Worm (Caenorhabditis elegans): ENCODE results near the gene Y57E12AL.6.

- no peak for TF ChIP-seq ama-1 (optimal IDR thresholded peaks at IDR 0.05)
- TF ChIP-seq flt-1 (GFP tag; IDR thresholded peaks at IDR 0.05): no peak
- TF ChIP-seq ceh-13 (GFP tag; optimal IDR thresholded peaks at IDR 0.05): no peak
- TF ChIP-seq pes-1 (GFP tag; IDR thresholded peaks at IDR 0.05): no peak; the same call in 1 of the 2 replicates
- TF ChIP-seq ceh-36 (tag; optimal IDR thresholded peaks at IDR 0.05): no peak
- TF ChIP-seq hnd-1 (tag; optimal IDR thresholded peaks at IDR 0.05): no peak
- no peak for TF ChIP-seq scrt-1 (GFP tag; IDR thresholded peaks at IDR 0.05)
- TF ChIP-seq sea-1 (GFP tag; conservative IDR thresholded peaks at IDR 0.05): no peak
- no peak for TF ChIP-seq tra-4 (tag; optimal IDR thresholded peaks at IDR 0.05)
Observed at ce11 chrV:7084612-7085139, 24.4 kb upstream of the Y57E12AL.6 start, which contains the start of gene mys-1.
